Worm (Caenorhabditis elegans) whole organism, late embryonic: ENCODE results near the gene ZK632.4.

Source experiments
- elt-4 ChIP-seq: sonication (generic microtip); optimal IDR thresholded peaks from 2 replicates; lab custom pipeline; 2016; ENCODE audit warnings: missing genetic modification characterization, missing compliant biosample characterization
- sox-2 ChIP-seq: fragments of 200-800 bp; sonication (Bioruptor generic); IDR thresholded peaks from 2 replicates; pipeline ENCODE4 v1.3.6; 2022; ENCODE audit warnings: missing genetic modification reagents, missing genetic modification characterization, missing compliant biosample characterization

DNA sequence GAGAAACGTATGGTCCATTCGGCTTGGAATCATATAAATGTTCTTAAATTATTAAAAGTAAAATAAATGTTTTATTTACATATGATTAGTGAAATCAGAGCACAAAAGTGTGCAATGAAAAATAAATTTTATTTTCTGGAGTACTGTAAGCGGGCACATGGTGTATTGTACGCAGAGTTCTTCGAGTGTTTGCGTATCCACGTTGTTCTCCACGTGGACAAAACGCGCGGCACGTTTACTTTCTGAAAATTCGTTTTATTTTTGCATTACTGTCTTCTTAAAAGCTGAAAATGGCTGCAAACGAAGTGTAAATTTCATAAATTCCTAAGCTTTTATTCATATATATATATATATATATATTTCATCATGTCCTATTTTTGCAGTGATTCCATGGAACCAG lies 25.3 kb upstream of the ZK632.4 start:
- TF ChIP-seq elt-4 (tag; lab: Kevin White, UChicago) (no peak), sox-2 (no peak)
